Worm (Caenorhabditis elegans): ENCODE results near the gene ZK262.4.

Gene ZK262.4

ce11 chrV:18414051-18414450 is 10.3 kb downstream of the ZK262.4 start, which contains the start of gene txt-8:
txt-8 (plus strand) TSS chrV:18414351.
- TF ChIP-seq ama-1 (optimal IDR thresholded peaks at IDR 0.05): no peak
- TF ChIP-seq unc-3 (GFP tag; conservative IDR thresholded peaks at IDR 0.05): no peak
- no peak for TF ChIP-seq unc-3 (tag; optimal IDR thresholded peaks at IDR 0.05)
- no peak for TF ChIP-seq C08G9.2 (tag; optimal IDR thresholded peaks at IDR 0.05)
- TF ChIP-seq fkh-6 (tag; optimal IDR thresholded peaks at IDR 0.05): no peak
- no peak for TF ChIP-seq ceh-6 (GFP tag; optimal IDR thresholded peaks at IDR 0.05)
- TF ChIP-seq hlh-13 (GFP tag; optimal IDR thresholded peaks at IDR 0.05): no peak
- no peak for TF ChIP-seq pros-1 (tag; optimal IDR thresholded peaks at IDR 0.05)
- no peak for TF ChIP-seq fkh-10 (GFP tag; optimal IDR thresholded peaks at IDR 0.05)

ce11 chrV:18412887-18413286 is 11.5 kb downstream of the ZK262.4 start, which contains the start of gene ZK262.2:
ZK262.2 (minus strand) TSS chrV:18412987.
- TF ChIP-seq pat-9 (tag; optimal IDR thresholded peaks at IDR 0.05): no peak
- no peak for TF ChIP-seq hlh-15 (tag; optimal IDR thresholded peaks at IDR 0.05)
- TF ChIP-seq fkh-10 (GFP tag; optimal IDR thresholded peaks at IDR 0.05): no peak
- TF ChIP-seq unc-86 (tag; optimal IDR thresholded peaks at IDR 0.05): no peak
- TF ChIP-seq ceh-31 (tag; optimal IDR thresholded peaks at IDR 0.05): no peak
- no peak for TF ChIP-seq K09A11.1 (tag; optimal IDR thresholded peaks at IDR 0.05; ENCODE audit: insufficient read depth)
- no peak for TF ChIP-seq ceh-34 (tag; optimal IDR thresholded peaks at IDR 0.05)
- TF ChIP-seq unc-3 (GFP tag; conservative IDR thresholded peaks at IDR 0.05): no peak
- no peak for TF ChIP-seq unc-3 (tag; optimal IDR thresholded peaks at IDR 0.05)
- no peak for TF ChIP-seq ceh-45 (GFP tag; IDR thresholded peaks at IDR 0.05)
- TF ChIP-seq ceh-22 (tag; optimal IDR thresholded peaks at IDR 0.05): no peak
- no peak for TF ChIP-seq madf-2 (tag; optimal IDR thresholded peaks at IDR 0.05)
- no peak for TF ChIP-seq ceh-9 (tag; optimal IDR thresholded peaks at IDR 0.05)
- no peak for TF ChIP-seq pqm-1 (tag; optimal IDR thresholded peaks at IDR 0.05)
- TF ChIP-seq zip-5 (tag; optimal IDR thresholded peaks at IDR 0.05): no peak
- no peak for TF ChIP-seq eyg-1 (tag; optimal IDR thresholded peaks at IDR 0.05)
- TF ChIP-seq ceh-19 (GFP tag; optimal IDR thresholded peaks at IDR 0.05): no peak
- no peak for TF ChIP-seq ama-1 (optimal IDR thresholded peaks at IDR 0.05)
- TF ChIP-seq npax-4 (tag; optimal IDR thresholded peaks at IDR 0.05): no peak
- TF ChIP-seq rnt-1 (tag; optimal IDR thresholded peaks at IDR 0.05): no peak

ce11 chrV:18412351-18412750 is 12.0 kb downstream of the ZK262.4 start:
- TF ChIP-seq dve-1 (tag; optimal IDR thresholded peaks at IDR 0.05) (no peak), elt-4 (tag; optimal IDR thresholded peaks at IDR 0.05) (no peak), K02D7.2 (tag; optimal IDR thresholded peaks at IDR 0.05) (no peak), ets-4 (tag; optimal IDR thresholded peaks at IDR 0.05) (no peak), C38D4.7 (GFP tag; optimal IDR thresholded peaks at IDR 0.05) (no peak), lim-6 (tag; optimal IDR thresholded peaks at IDR 0.05) (no peak), ceh-30 (tag; optimal IDR thresholded peaks at IDR 0.05) (no peak), dmd-4 (tag; optimal IDR thresholded peaks at IDR 0.05; ENCODE audit: borderline replicate concordance) (no peak), F13H6.1 (tag; optimal IDR thresholded peaks at IDR 0.05) (no peak), pat-9 (tag; optimal IDR thresholded peaks at IDR 0.05) (no peak), Y22D7AL.16 (tag; optimal IDR thresholded peaks at IDR 0.05) (no peak), ceh-31 (tag; optimal IDR thresholded peaks at IDR 0.05) (no peak), tbx-2 (tag; optimal IDR thresholded peaks at IDR 0.05) (no peak), mec-3 (tag; optimal IDR thresholded peaks at IDR 0.05; ENCODE audit: borderline replicate concordance) (no peak), pag-3 (tag; optimal IDR thresholded peaks at IDR 0.05; ENCODE audit: borderline replicate concordance) (no peak), ceh-24 (tag; optimal IDR thresholded peaks at IDR 0.05) (no peak), npax-4 (tag; optimal IDR thresholded peaks at IDR 0.05) (no peak)

ce11 chrV:18410142-18410541 is 14.2 kb downstream of the ZK262.4 start, which contains the start of gene srh-207:
srh-207 (minus strand) TSS chrV:18410242.
- TF ChIP-seq sox-2 (GFP tag; IDR thresholded peaks at IDR 0.05) (no peak), pha-2 (tag; optimal IDR thresholded peaks at IDR 0.05) (no peak), syd-9 (tag; optimal IDR thresholded peaks at IDR 0.05) (no peak), fkh-6 (tag; optimal IDR thresholded peaks at IDR 0.05) (no peak), ceh-24 (tag; optimal IDR thresholded peaks at IDR 0.05) (no peak), pqm-1 (tag; optimal IDR thresholded peaks at IDR 0.05) (no peak), elt-2 (tag; optimal IDR thresholded peaks at IDR 0.05) (no peak), fax-1 (tag; optimal IDR thresholded peaks at IDR 0.05) (no peak), K09A11.1 (tag; optimal IDR thresholded peaks at IDR 0.05; ENCODE audit: insufficient read depth) (no peak), ttx-3 (tag; optimal IDR thresholded peaks at IDR 0.05) (no peak), ceh-9 (tag; optimal IDR thresholded peaks at IDR 0.05) (no peak), ahr-1 (tag; optimal IDR thresholded peaks at IDR 0.05) (no peak), ceh-6 (GFP tag; optimal IDR thresholded peaks at IDR 0.05) (no peak), fkh-10 (GFP tag; optimal IDR thresholded peaks at IDR 0.05) (no peak), ceh-31 (tag; optimal IDR thresholded peaks at IDR 0.05) (no peak)

Measured in whole organism, late embryonic.